Worm (Caenorhabditis elegans) whole organism, L4/young adult: Measurements from ENCODE around the gene F54D5.7.

Experiments used
- W03F9.2 ChIP-seq: fragments of 150-350 bp; optimal IDR thresholded peaks from 2 replicates; lab custom pipeline; 2014; ENCODE audit warnings: missing biosample characterization, missing genetic modification characterization
- dao-5 ChIP-seq: sonication (generic microtip); optimal IDR thresholded peaks from 2 replicates; lab custom pipeline; 2016; ENCODE audit warnings: missing genotype, missing genetic modification characterization, moderate library complexity, missing compliant biosample characterization
- him-1 ChIP-seq: sonication (generic microtip); optimal IDR thresholded peaks from 2 replicates; lab custom pipeline; 2016; ENCODE audit warnings: missing genotype, missing genetic modification reagents, missing genetic modification characterization, missing compliant biosample characterization

ce11 chrII:11578327-11578726, 31.0 kb downstream of the F54D5.7 start, which contains the start of gene smc-6:
- TF ChIP-seq dao-5 (tag; lab: Kevin White, UChicago): no peak
- TF ChIP-seq him-1 (tag; lab: Kevin White, UChicago): no peak
- TF ChIP-seq W03F9.2: no peak
